Fruit fly (Drosophila melanogaster) whole organism, wandering third instar larva: ENCODE measurements around the gene Nnf1b.

Experiments
- Abd-B ChIP-seq: fragments of >200 bp; optimal IDR thresholded peaks from 2 replicates; lab custom pipeline; 2017; ENCODE audit warnings: missing biosample characterization, missing genetic modification characterization
- Hnf4 ChIP-seq: fragments of 200-800 bp; sonication (Bioruptor generic); optimal IDR thresholded peaks from 2 replicates; lab custom pipeline; 2016; ENCODE audit warnings: missing biosample characterization, mild to moderate bottlenecking, missing genetic modification characterization
- Mio ChIP-seq: sonication (Bioruptor generic); optimal IDR thresholded peaks from 2 replicates; lab custom pipeline; 2016; ENCODE audit warnings: missing biosample characterization, missing genetic modification characterization
- N ChIP-seq: fragments of >200 bp; optimal IDR thresholded peaks from 2 replicates; lab custom pipeline; 2018; ENCODE audit warnings: missing biosample characterization, missing external identifiers, missing genetic modification characterization
- Sp1 ChIP-seq: fragments of 200-800 bp; sonication (Bioruptor generic); optimal IDR thresholded peaks from 3 replicates; lab custom pipeline; 2019; ENCODE audit warnings: missing biosample characterization, mild to moderate bottlenecking, missing genetic modification characterization, moderate library complexity
- br ChIP-seq: fragments of 200-800 bp; sonication (Bioruptor generic); optimal IDR thresholded peaks from 2 replicates; lab custom pipeline; 2016; ENCODE audit warnings: missing biosample characterization, missing genetic modification characterization
- ey ChIP-seq: fragments of 200-800 bp; sonication (Bioruptor generic); optimal IDR thresholded peaks from 2 replicates; lab custom pipeline; 2016; ENCODE audit warnings: missing biosample characterization, missing genetic modification characterization
- h ChIP-seq: fragments of 200-800 bp; sonication (Bioruptor generic); optimal IDR thresholded peaks from 3 replicates; lab custom pipeline; 2016; ENCODE audit warnings: missing biosample characterization, mild to moderate bottlenecking, missing genetic modification characterization
- pan ChIP-seq: fragments of >200 bp; optimal IDR thresholded peaks from 2 replicates; lab custom pipeline; 2017
- psq ChIP-seq: fragments of 200-800 bp; sonication (Bioruptor generic); optimal IDR thresholded peaks from 3 replicates; lab custom pipeline; 2017; ENCODE audit warnings: missing biosample characterization, mild to moderate bottlenecking, missing genetic modification characterization, moderate library complexity
- tai ChIP-seq: sonication (Bioruptor generic); optimal IDR thresholded peaks from 2 replicates; lab custom pipeline; 2016; ENCODE audit warnings: missing biosample characterization, missing genetic modification characterization
- usp ChIP-seq: fragments of >200 bp; optimal IDR thresholded peaks from 2 replicates; lab custom pipeline; 2017; ENCODE audit warnings: missing biosample characterization, missing genetic modification characterization
- woc ChIP-seq: sonication (Bioruptor generic); optimal IDR thresholded peaks from 2 replicates; lab custom pipeline; 2016; ENCODE audit warnings: missing biosample characterization, mild to moderate bottlenecking, missing genetic modification characterization

- TF ChIP-seq psq (GFP tag; lab: Kevin White, UChicago) (no peak), br (GFP tag; lab: Kevin White, UChicago) (no peak), N (GFP tag; lab: Kevin White, UChicago) (no peak), woc (GFP tag; lab: Kevin White, UChicago) (no peak), h (no peak), usp (GFP tag; lab: Kevin White, UChicago) (no peak), Mio (GFP tag; lab: Kevin White, UChicago) (no peak), Abd-B (GFP tag; lab: Kevin White, UChicago) (no peak), tai (GFP tag; lab: Kevin White, UChicago) (no peak), Sp1 (GFP tag; lab: Kevin White, UChicago) (no peak), Hnf4 (GFP tag; lab: Kevin White, UChicago) (no peak), pan (lab: Kevin White, UChicago) (no peak), ey (GFP tag; lab: Kevin White, UChicago) (no peak)
Measured at dm6 chr2L:789966-790365, 20.4 kb upstream of the Nnf1b start.
